Worm (Caenorhabditis elegans) whole organism, early embryonic: ENCODE results near the gene epic-2.
A peak's percentile ranks its signal among the peaks of the same experiment; 100 is the strongest.

ENCODE experiments used
- ama-1 ChIP-seq: fragments of 150-350 bp; optimal IDR thresholded peaks from 2 replicates; lab custom pipeline; 2014
- ceh-13 ChIP-seq: fragments of 200-800 bp; sonication (Bioruptor generic); optimal IDR thresholded peaks from 2 replicates; lab custom pipeline; 2018; ENCODE audit warnings: mild to moderate bottlenecking, missing genetic modification characterization, missing compliant biosample characterization
- flt-1 ChIP-seq: fragments of 200-800 bp; sonication (Bioruptor generic); IDR thresholded peaks from 2 replicates; pipeline ENCODE4 v1.3.6; 2022; ENCODE audit warnings: missing genetic modification characterization, missing compliant biosample characterization
- tbx-37 ChIP-seq: fragments of 200-800 bp; sonication (Bioruptor generic); conservative IDR thresholded peaks from 2 replicates; pipeline ENCODE4 v1.3.6; 2022; ENCODE audit warnings: missing genetic modification reagents, missing genetic modification characterization, missing compliant biosample characterization

ce11 chrIV:1687151-1687550 is 33.4 kb upstream of the epic-2 start:
- TF ChIP-seq ama-1 (lab: Kevin White, UChicago) (no peak), flt-1 (GFP tag; lab: Robert Waterston, UW) (no peak), ceh-13 (GFP tag; lab: Kevin White, UChicago) (peak; percentile 25), tbx-37 (GFP tag; lab: Robert Waterston, UW) (no peak)
